Fruit fly (Drosophila melanogaster) whole organism, embryonic: Measurements from ENCODE around the gene Drep4.

Experiments
- B-H2 ChIP-seq: fragments of 200-800 bp; sonication (Bioruptor generic); optimal IDR thresholded peaks from 2 replicates; lab custom pipeline; 2018; ENCODE audit warnings: missing biosample characterization, mild to moderate bottlenecking, missing genetic modification characterization
- BEAF-32 ChIP-seq: fragments of 200-800 bp; sonication (Bioruptor generic); optimal IDR thresholded peaks from 3 replicates; lab custom pipeline; 2017; ENCODE audit warnings: missing biosample characterization, missing genetic modification characterization, mild to moderate bottlenecking, moderate library complexity, missing genetic modification reagents
- Bdp1 ChIP-seq: fragments of 200-800 bp; sonication (Bioruptor generic); optimal IDR thresholded peaks from 3 replicates; lab custom pipeline; 2016; ENCODE audit warnings: missing biosample characterization, missing genetic modification characterization
- CG10366 ChIP-seq: fragments of 200-800 bp; sonication (Bioruptor generic); IDR thresholded peaks from 2 replicates; pipeline ENCODE4 v1.3.6; 2022; ENCODE audit warnings: missing biosample characterization, missing genetic modification characterization
- CG10979 ChIP-seq: fragments of 200-800 bp; sonication (Bioruptor generic); optimal IDR thresholded peaks from 2 replicates; lab custom pipeline; 2018; ENCODE audit warnings: missing biosample characterization, mild to moderate bottlenecking, missing genetic modification characterization, moderate library complexity
- CG1647 ChIP-seq: fragments of 200-800 bp; sonication (Bioruptor generic); optimal IDR thresholded peaks from 3 replicates; lab custom pipeline; 2016; ENCODE audit warnings: missing biosample characterization, missing genetic modification characterization
- CG17361 ChIP-seq: fragments of 200-800 bp; sonication (Bioruptor generic); IDR thresholded peaks from 3 replicates; pipeline ENCODE4 v1.3.6; 2022; ENCODE audit warnings: missing biosample characterization, missing genetic modification characterization
- CG2120 ChIP-seq: fragments of 200-800 bp; sonication (Bioruptor generic); optimal IDR thresholded peaks from 3 replicates; lab custom pipeline; 2016; ENCODE audit warnings: missing biosample characterization, missing genetic modification characterization
- CG30403 ChIP-seq: fragments of 200-800 bp; sonication (Bioruptor generic); optimal IDR thresholded peaks from 3 replicates; lab custom pipeline; 2016; ENCODE audit warnings: missing biosample characterization, missing genetic modification characterization
- CG43689 ChIP-seq: fragments of 200-800 bp; sonication (Bioruptor generic); IDR thresholded peaks from 2 replicates; pipeline ENCODE4 v1.3.6; 2022; ENCODE audit warnings: missing biosample characterization, missing genetic modification characterization
- CG4820 ChIP-seq: fragments of 200-800 bp; sonication (Bioruptor generic); optimal IDR thresholded peaks from 3 replicates; lab custom pipeline; 2016; ENCODE audit warnings: missing biosample characterization, missing genetic modification characterization
- CG6683 ChIP-seq: fragments of 200-800 bp; sonication (Bioruptor generic); optimal IDR thresholded peaks from 2 replicates; lab custom pipeline; 2017; ENCODE audit warnings: missing biosample characterization, mild to moderate bottlenecking, missing genetic modification characterization, missing genetic modification reagents
- CG8924 ChIP-seq: fragments of 200-800 bp; optimal IDR thresholded peaks from 3 replicates; lab custom pipeline; 2019; ENCODE audit warnings: missing biosample characterization, mild to moderate bottlenecking, missing genetic modification characterization, moderate library complexity
- CG9437 ChIP-seq: fragments of 200-800 bp; sonication (Bioruptor generic); optimal IDR thresholded peaks from 2 replicates; lab custom pipeline; 2018; ENCODE audit warnings: missing biosample characterization, mild to moderate bottlenecking, missing genetic modification characterization
- Deaf1 ChIP-seq: fragments of 200-800 bp; optimal IDR thresholded peaks from 3 replicates; lab custom pipeline; 2019; ENCODE audit warnings: missing biosample characterization, mild to moderate bottlenecking, missing genetic modification characterization, moderate library complexity
- Dref ChIP-seq: fragments of 200-800 bp; sonication (Bioruptor generic); IDR thresholded peaks from 2 replicates; pipeline ENCODE4 v1.3.6; 2022; ENCODE audit warnings: missing biosample characterization, missing genetic modification characterization
- Elba2 ChIP-seq: fragments of 200-800 bp; sonication (Bioruptor generic); optimal IDR thresholded peaks from 3 replicates; lab custom pipeline; 2016; ENCODE audit warnings: missing biosample characterization, missing genetic modification characterization
- Ets97D ChIP-seq: fragments of 200-800 bp; sonication (Bioruptor generic); optimal IDR thresholded peaks from 3 replicates; lab custom pipeline; 2016; ENCODE audit warnings: missing biosample characterization, missing genetic modification characterization
- Fer2 ChIP-seq: fragments of 200-800 bp; sonication (Bioruptor generic); optimal IDR thresholded peaks from 2 replicates; lab custom pipeline; 2018; ENCODE audit warnings: missing biosample characterization, mild to moderate bottlenecking, missing genetic modification characterization, moderate library complexity
- Fer3 ChIP-seq: fragments of 200-800 bp; sonication (Bioruptor generic); optimal IDR thresholded peaks from 2 replicates; lab custom pipeline; 2018; ENCODE audit warnings: missing biosample characterization, mild to moderate bottlenecking, missing genetic modification characterization, moderate library complexity
- Gug ChIP-seq: fragments of 200-800 bp; sonication (Bioruptor generic); IDR thresholded peaks from 4 replicates; pipeline ENCODE4 v1.3.6; 2022; ENCODE audit warnings: missing biosample characterization, missing genetic modification characterization
- H2.0 ChIP-seq: fragments of 200-800 bp; sonication (Bioruptor generic); IDR thresholded peaks from 2 replicates; pipeline ENCODE4 v1.3.6; 2022; ENCODE audit warnings: missing biosample characterization, missing genetic modification characterization
- HLHmδ ChIP-seq: fragments of 200-800 bp; sonication (Bioruptor generic); optimal IDR thresholded peaks from 2 replicates; lab custom pipeline; 2018; ENCODE audit warnings: missing biosample characterization, mild to moderate bottlenecking, missing genetic modification characterization, moderate library complexity
- MBD-R2 ChIP-seq: fragments of 200-800 bp; sonication (Bioruptor generic); IDR thresholded peaks from 2 replicates; pipeline ENCODE4 v1.3.6; 2022; ENCODE audit warnings: missing biosample characterization, missing genetic modification characterization
- Med ChIP-seq: fragments of 200-800 bp; sonication (Bioruptor generic); peaks from one replicate; lab custom pipeline; 2016; ENCODE audit warnings: missing biosample characterization, missing genetic modification characterization, mild to moderate bottlenecking, inconsistent platforms, moderate library complexity
- Six4 ChIP-seq: fragments of 200-800 bp; sonication (Bioruptor generic); optimal IDR thresholded peaks from 2 replicates; lab custom pipeline; 2016; ENCODE audit warnings: missing biosample characterization, missing genetic modification characterization
- Xbp1 ChIP-seq: fragments of 200-800 bp; sonication (Bioruptor generic); optimal IDR thresholded peaks from 3 replicates; lab custom pipeline; 2016; ENCODE audit warnings: missing biosample characterization, mild to moderate bottlenecking, missing genetic modification characterization
- ab ChIP-seq: fragments of 200-800 bp; sonication (Bioruptor generic); optimal IDR thresholded peaks from 2 replicates; lab custom pipeline; 2016; ENCODE audit warnings: missing biosample characterization, missing genetic modification characterization
- bbx ChIP-seq: fragments of 200-800 bp; sonication (Bioruptor generic); IDR thresholded peaks from 2 replicates; pipeline ENCODE4 v1.3.6; 2022; ENCODE audit warnings: missing biosample characterization, missing genetic modification characterization; ENCODE audit not compliant: partially characterized antibody
- bowl ChIP-seq: fragments of 200-800 bp; sonication (Bioruptor generic); IDR thresholded peaks from 2 replicates; pipeline ENCODE4 v1.3.6; 2022; ENCODE audit warnings: missing biosample characterization, missing genetic modification characterization
- bsh ChIP-seq, 2 experiments: fragments of 200-800 bp; sonication (Bioruptor generic); optimal IDR thresholded peaks; 2 replicates each; lab custom pipeline; 2017 to 2018; ENCODE audit warnings: mild to moderate bottlenecking in 2 of 2, missing biosample characterization in 2 of 2, missing genetic modification characterization in 2 of 2, moderate library complexity in 1 of 2
- cad ChIP-seq: fragments of >200 bp; optimal IDR thresholded peaks from 2 replicates; lab custom pipeline; 2017; ENCODE audit warnings: missing biosample characterization, missing genetic modification characterization
- caup ChIP-seq: fragments of 200-800 bp; sonication (Bioruptor generic); optimal IDR thresholded peaks from 3 replicates; lab custom pipeline; 2017; ENCODE audit warnings: missing biosample characterization, mild to moderate bottlenecking, missing genetic modification characterization, moderate library complexity; ENCODE audit not compliant: severe bottlenecking
- corto ChIP-seq: fragments of 200-800 bp; sonication (Bioruptor generic); optimal IDR thresholded peaks from 2 replicates; lab custom pipeline; 2016; ENCODE audit warnings: missing biosample characterization, mild to moderate bottlenecking, missing genetic modification characterization, moderate library complexity
- ewg ChIP-seq: fragments of 200-800 bp; sonication (Bioruptor generic); optimal IDR thresholded peaks from 3 replicates; lab custom pipeline; 2017; ENCODE audit warnings: mild to moderate bottlenecking, missing biosample characterization, missing genetic modification reagents, missing genetic modification characterization
- fd64A ChIP-seq: fragments of 200-800 bp; sonication (Bioruptor generic); optimal IDR thresholded peaks from 3 replicates; lab custom pipeline; 2018; ENCODE audit warnings: missing biosample characterization, mild to moderate bottlenecking, missing genetic modification characterization
- gcm2 ChIP-seq: fragments of 200-800 bp; sonication (Bioruptor generic); optimal IDR thresholded peaks from 2 replicates; lab custom pipeline; 2016; ENCODE audit warnings: missing biosample characterization, missing genetic modification characterization
- ind ChIP-seq: fragments of 200-800 bp; sonication (Bioruptor generic); optimal IDR thresholded peaks from 3 replicates; lab custom pipeline; 2016; ENCODE audit warnings: missing biosample characterization, missing genetic modification characterization
- nerfin-2 ChIP-seq: fragments of 200-800 bp; sonication (Bioruptor generic); IDR thresholded peaks from 2 replicates; pipeline ENCODE4 v1.3.6; 2022; ENCODE audit warnings: missing biosample characterization, missing genetic modification characterization; ENCODE audit not compliant: partially characterized antibody
- nom ChIP-seq: fragments of 200-800 bp; sonication (Bioruptor generic); optimal IDR thresholded peaks from 2 replicates; lab custom pipeline; 2017; ENCODE audit warnings: missing biosample characterization, missing genetic modification characterization, mild to moderate bottlenecking, moderate library complexity, missing genetic modification reagents
- odd ChIP-seq: fragments of 200-800 bp; sonication (Bioruptor generic); optimal IDR thresholded peaks from 2 replicates; lab custom pipeline; 2017; ENCODE audit warnings: missing biosample characterization, mild to moderate bottlenecking, missing genetic modification characterization
- pzg ChIP-seq: fragments of 200-800 bp; sonication (Bioruptor generic); optimal IDR thresholded peaks from 3 replicates; lab custom pipeline; 2018; ENCODE audit warnings: missing biosample characterization, mild to moderate bottlenecking, missing genetic modification characterization, moderate library complexity
- row ChIP-seq: fragments of 200-800 bp; sonication (Bioruptor generic); IDR thresholded peaks from 3 replicates; pipeline ENCODE4 v1.3.6; 2022; ENCODE audit warnings: missing biosample characterization, missing genetic modification characterization
- sens ChIP-seq: fragments of 200-800 bp; sonication (Bioruptor generic); peaks from one replicate; lab custom pipeline; 2016; ENCODE audit warnings: missing biosample characterization, missing genetic modification characterization
- shn ChIP-seq: fragments of 200-800 bp; sonication (Bioruptor generic); optimal IDR thresholded peaks from 3 replicates; lab custom pipeline; 2016; ENCODE audit warnings: missing biosample characterization, missing genetic modification characterization
- sima ChIP-seq: fragments of 200-800 bp; sonication (Bioruptor generic); optimal IDR thresholded peaks from 2 replicates; lab custom pipeline; 2016; ENCODE audit warnings: missing biosample characterization, missing genetic modification characterization
- stwl ChIP-seq: fragments of 200-800 bp; sonication (Bioruptor generic); optimal IDR thresholded peaks from 3 replicates; lab custom pipeline; 2018; ENCODE audit warnings: missing biosample characterization, mild to moderate bottlenecking, missing genetic modification characterization, moderate library complexity
- tap ChIP-seq: fragments of 200-800 bp; optimal IDR thresholded peaks from 3 replicates; lab custom pipeline; 2019; ENCODE audit warnings: missing biosample characterization, mild to moderate bottlenecking, missing genetic modification characterization, moderate library complexity
- tna ChIP-seq: fragments of 200-800 bp; sonication (Bioruptor generic); IDR thresholded peaks from 2 replicates; pipeline ENCODE4 v1.3.6; 2022; ENCODE audit warnings: missing biosample characterization, missing genetic modification characterization; ENCODE audit not compliant: partially characterized antibody
- trem ChIP-seq: fragments of 200-800 bp; optimal IDR thresholded peaks from 3 replicates; lab custom pipeline; 2019; ENCODE audit warnings: missing biosample characterization, mild to moderate bottlenecking, missing genetic modification characterization, moderate library complexity
- wek ChIP-seq: fragments of 200-800 bp; sonication (Bioruptor generic); optimal IDR thresholded peaks from 3 replicates; lab custom pipeline; 2018; ENCODE audit warnings: missing biosample characterization, mild to moderate bottlenecking, missing genetic modification characterization, moderate library complexity

The Drep4 gene

DNA sequence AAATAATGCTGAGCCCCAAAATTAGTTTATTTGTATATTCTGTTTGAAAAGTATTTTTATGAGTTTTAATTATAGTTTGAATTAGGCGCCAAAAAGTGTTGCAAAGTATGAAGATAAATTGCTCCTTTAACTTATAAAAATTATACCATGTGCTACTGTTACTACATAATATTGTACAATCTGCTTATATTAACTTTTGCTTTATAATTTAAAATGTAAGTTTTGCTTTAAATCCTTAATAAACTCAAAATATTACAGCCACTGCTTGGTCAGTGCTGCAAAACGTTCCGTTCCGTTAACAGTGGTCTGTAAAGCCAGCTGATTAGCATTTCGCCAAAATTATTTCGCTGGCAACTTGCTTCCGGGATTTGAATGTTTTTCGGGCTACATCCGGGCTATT lies 3.4 kb upstream of the Drep4 start, which contains the start of gene CG31729 (continued):
- TF ChIP-seq ewg (GFP tag; lab: Kevin White, UChicago) = no peak
- TF ChIP-seq cad = no peak
- peak; percentile 4 for TF ChIP-seq Fer2 (tag; lab: Kevin White, UChicago)
- no peak for TF ChIP-seq bbx (GFP tag; lab: Robert Waterston, UW)
- no peak for TF ChIP-seq odd (GFP tag; lab: Kevin White, UChicago)
- TF ChIP-seq Six4 (GFP tag; lab: Kevin White, UChicago) = peak; percentile 6
- TF ChIP-seq Xbp1 (GFP tag; lab: Kevin White, UChicago) = peak; percentile 25
- no peak for TF ChIP-seq gcm2 (GFP tag; lab: Kevin White, UChicago)
- peak; percentile 79 for TF ChIP-seq Med (GFP tag; lab: Kevin White, UChicago)
- no peak for TF ChIP-seq Dref (GFP tag; lab: Robert Waterston, UW)
- TF ChIP-seq bowl (GFP tag; lab: Robert Waterston, UW) = no peak
- TF ChIP-seq Ets97D = peak; percentile 50
- TF ChIP-seq CG1647 (GFP tag; lab: Kevin White, UChicago) = no peak
- TF ChIP-seq CG8924 (tag; lab: Kevin White, UChicago) = no peak
- no peak for TF ChIP-seq corto (GFP tag; lab: Kevin White, UChicago)
- TF ChIP-seq bsh (GFP tag; optimal IDR thresholded peaks at IDR 0.05; lab: Kevin White, UChicago) = no peak
- no peak for TF ChIP-seq Gug
- 0 out of 2 replicates have a peak, but pooled peaks have one; percentile 38 for TF ChIP-seq MBD-R2
- peak; percentile 59 for TF ChIP-seq stwl
- TF ChIP-seq tap (tag; lab: Kevin White, UChicago) = no peak
- TF ChIP-seq sens (GFP tag; lab: Kevin White, UChicago) = peak; percentile 85
- no peak for TF ChIP-seq caup (GFP tag; lab: Kevin White, UChicago)
- no peak for TF ChIP-seq CG43689
- TF ChIP-seq Elba2 (GFP tag; lab: Kevin White, UChicago) = no peak
- TF ChIP-seq CG6683 (GFP tag; lab: Kevin White, UChicago) = no peak
- TF ChIP-seq Fer3 (tag; lab: Kevin White, UChicago) = no peak
- TF ChIP-seq B-H2 (GFP tag; lab: Kevin White, UChicago) = no peak
- no peak for TF ChIP-seq row (GFP tag; lab: Robert Waterston, UW)
- no peak for TF ChIP-seq nom
- no peak for TF ChIP-seq ab (GFP tag; lab: Kevin White, UChicago)
- no peak for TF ChIP-seq H2.0
- TF ChIP-seq Deaf1 (tag; lab: Kevin White, UChicago) = no peak
- TF ChIP-seq CG17361 (GFP tag; lab: Robert Waterston, UW) = 0 out of 3 replicates have a peak, but pooled peaks have one; percentile 8
- no peak for TF ChIP-seq sima (GFP tag; lab: Kevin White, UChicago)
- peak; percentile 41 for TF ChIP-seq CG30403 (GFP tag; lab: Kevin White, UChicago)
- TF ChIP-seq trem = peak; percentile 30
- peak; percentile 33 for TF ChIP-seq CG4820 (GFP tag; lab: Kevin White, UChicago)
- TF ChIP-seq nerfin-2 (GFP tag; lab: Robert Waterston, UW) = no peak
- TF ChIP-seq Bdp1 (GFP tag; lab: Kevin White, UChicago) = no peak
- no peak for TF ChIP-seq CG10979
- no peak for TF ChIP-seq HLHmδ (GFP tag; lab: Kevin White, UChicago)
- TF ChIP-seq shn (GFP tag; lab: Kevin White, UChicago) = no peak
- no peak for TF ChIP-seq BEAF-32 (GFP tag; lab: Kevin White, UChicago)
- TF ChIP-seq CG10366 (GFP tag; lab: Robert Waterston, UW) = no peak
- TF ChIP-seq ind = peak; percentile 38
- TF ChIP-seq CG2120 (GFP tag; lab: Kevin White, UChicago) = peak; percentile 27
- peak; percentile 47 for TF ChIP-seq pzg (GFP tag; lab: Kevin White, UChicago)
- TF ChIP-seq fd64A = no peak
- no peak for TF ChIP-seq CG9437 (GFP tag; lab: Kevin White, UChicago)
- TF ChIP-seq tna (GFP tag; lab: Robert Waterston, UW) = no peak
- TF ChIP-seq wek = no peak
